Worm (Caenorhabditis elegans): ENCODE results near the gene fkh-4.

Gene fkh-4

DNA sequence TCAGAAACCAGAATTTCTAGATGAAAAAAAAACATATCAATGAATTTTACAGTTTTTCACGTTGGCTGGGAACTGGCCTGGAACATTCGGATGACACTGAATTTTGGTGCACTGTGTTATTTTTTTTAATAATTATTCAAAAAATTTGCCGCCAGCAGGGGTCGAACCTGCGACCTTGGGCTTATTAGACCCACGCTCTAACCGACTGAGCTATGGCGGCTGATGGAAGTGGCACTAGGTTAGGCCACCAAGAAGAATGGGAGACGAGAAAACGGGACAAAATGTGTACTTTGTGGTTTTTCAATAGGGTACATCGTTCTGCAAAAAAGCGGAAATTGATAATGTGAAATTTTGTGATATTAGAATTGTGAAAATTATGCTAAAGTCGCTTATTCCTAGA, 13.7 kb downstream of the fkh-4 start (continued):
- no peak for TF ChIP-seq elt-3 (tag; optimal IDR thresholded peaks at IDR 0.05)
- TF ChIP-seq C34F6.9 (tag; optimal IDR thresholded peaks at IDR 0.05): peak; percentile 7
- no peak for TF ChIP-seq lin-13 (GFP tag; optimal IDR thresholded peaks at IDR 0.05)
- peak; percentile 9 for TF ChIP-seq gmeb-1 (tag; optimal IDR thresholded peaks at IDR 0.05)
- no peak for TF ChIP-seq ama-1 (optimal IDR thresholded peaks at IDR 0.05)
- no peak for TF ChIP-seq skn-1 (tag; optimal IDR thresholded peaks at IDR 0.05)
- TF ChIP-seq fos-1 (tag; optimal IDR thresholded peaks at IDR 0.05): peak; percentile 11
- no peak for TF ChIP-seq nhr-77 (tag; optimal IDR thresholded peaks at IDR 0.05)
- peak; percentile 30 for TF ChIP-seq sma-3 (GFP tag; optimal IDR thresholded peaks at IDR 0.05)
- TF ChIP-seq unc-62 (GFP tag; optimal IDR thresholded peaks at IDR 0.05): no peak
- TF ChIP-seq sem-4 (tag; optimal IDR thresholded peaks at IDR 0.05): no peak
- TF ChIP-seq egl-27 (tag; optimal IDR thresholded peaks at IDR 0.05): no peak
- no peak for TF ChIP-seq nhr-10 (tag; optimal IDR thresholded peaks at IDR 0.05)

DNA sequence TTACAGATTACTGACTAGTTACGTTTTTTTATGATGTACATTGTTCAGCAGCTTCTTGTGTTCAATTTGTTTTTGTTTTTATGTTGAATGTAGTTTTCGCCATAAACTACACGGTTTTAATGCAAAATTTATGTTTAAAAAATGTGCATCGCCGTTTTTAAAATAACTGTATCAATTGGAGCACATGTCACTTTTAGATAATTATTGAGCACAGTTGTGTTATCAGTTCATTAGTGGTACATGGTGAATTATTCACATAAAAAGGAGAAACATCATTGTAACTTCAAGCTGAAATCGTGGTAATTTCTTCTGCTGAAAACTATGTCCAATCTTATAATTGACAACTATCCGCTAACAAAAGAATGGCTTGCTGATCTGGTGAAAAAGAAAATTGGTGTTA, 16.3 kb downstream of the fkh-4 start:
- TF ChIP-seq nhr-21 (tag; optimal IDR thresholded peaks at IDR 0.05) (no peak), peb-1 (tag; optimal IDR thresholded peaks at IDR 0.05) (no peak), nhr-11 (tag; optimal IDR thresholded peaks at IDR 0.05) (no peak), zag-1 (tag; optimal IDR thresholded peaks at IDR 0.05) (no peak), C34F6.9 (tag; optimal IDR thresholded peaks at IDR 0.05) (no peak), crh-2 (tag; optimal IDR thresholded peaks at IDR 0.05) (peak; percentile 0), fos-1 (tag; optimal IDR thresholded peaks at IDR 0.05) (peak; percentile 55), gmeb-1 (tag; optimal IDR thresholded peaks at IDR 0.05) (no peak), elt-1 (tag; optimal IDR thresholded peaks at IDR 0.05) (no peak), mbf-1 (tag; optimal IDR thresholded peaks at IDR 0.05) (no peak), lsy-2 (tag; optimal IDR thresholded peaks at IDR 0.05) (no peak)

DNA sequence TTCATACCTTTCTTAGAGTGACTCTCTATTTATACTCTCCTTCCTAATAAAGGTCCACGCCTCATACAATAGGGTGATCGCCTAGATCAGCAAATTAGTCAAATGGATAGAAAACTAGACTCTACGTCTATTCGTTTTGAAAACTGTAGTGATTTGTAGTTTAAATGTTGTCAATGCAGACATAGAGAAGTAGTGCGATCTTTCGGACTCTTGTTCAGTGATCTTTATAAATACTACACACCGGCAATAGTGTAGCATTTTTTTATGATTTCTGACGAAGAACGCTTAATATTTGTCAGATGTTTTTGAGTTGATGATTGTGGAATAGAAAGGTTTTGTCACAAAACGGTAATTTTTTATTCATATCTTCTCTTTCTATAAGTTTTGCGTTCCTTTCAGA, 17.3 kb downstream of the fkh-4 start:
- TF ChIP-seq sma-9 (GFP tag; optimal IDR thresholded peaks at IDR 0.05) (peak; percentile 10), sma-9 (tag; optimal IDR thresholded peaks at IDR 0.05) (no peak), unc-39 (tag; optimal IDR thresholded peaks at IDR 0.05) (no peak), snpc-4 (tag; optimal IDR thresholded peaks at IDR 0.05) (no peak)

DNA sequence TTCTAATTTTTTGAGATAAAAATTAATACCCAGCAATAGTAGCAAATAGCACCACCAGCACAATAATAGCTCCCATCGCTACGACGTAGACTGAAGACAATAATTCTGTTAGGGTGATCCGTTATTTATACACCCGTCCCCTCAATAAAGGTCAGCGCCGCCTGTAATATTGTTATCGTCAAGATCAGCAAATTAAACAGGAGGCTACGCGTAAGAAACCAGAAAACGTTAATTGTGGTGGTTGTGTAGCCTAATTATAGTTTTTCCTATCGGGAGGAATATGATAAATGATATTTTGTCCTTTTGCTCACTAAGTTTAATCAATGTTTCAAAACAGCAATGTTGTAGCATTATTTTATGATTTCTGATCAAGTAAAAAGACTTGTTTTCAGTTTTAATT, 19.1 kb downstream of the fkh-4 start, which contains the start of the genes cyp-13B1 and C29F7.1:
Gene cyp-13B1 (minus strand): TSS at position 101 of the 400 bp plus-strand sequence.
Gene C29F7.1 (plus strand): TSS at position 394 of the 400 bp plus-strand sequence.
- TF ChIP-seq fos-1 (tag; optimal IDR thresholded peaks at IDR 0.05) (no peak), crh-2 (tag; optimal IDR thresholded peaks at IDR 0.05) (peak; percentile 5), unc-62 (GFP tag; optimal IDR thresholded peaks at IDR 0.05) (no peak), alr-1 (tag; optimal IDR thresholded peaks at IDR 0.05) (no peak), sma-9 (GFP tag; optimal IDR thresholded peaks at IDR 0.05) (peak; percentile 1), sma-9 (tag; optimal IDR thresholded peaks at IDR 0.05) (no peak), ztf-1 (GFP tag; conservative IDR thresholded peaks at IDR 0.05) (no peak), ceh-16 (tag; optimal IDR thresholded peaks at IDR 0.05) (no peak), nhr-12 (tag; optimal IDR thresholded peaks at IDR 0.05) (no peak), nhr-10 (tag; optimal IDR thresholded peaks at IDR 0.05) (no peak), unc-55 (GFP tag; optimal IDR thresholded peaks at IDR 0.05) (no peak)

DNA sequence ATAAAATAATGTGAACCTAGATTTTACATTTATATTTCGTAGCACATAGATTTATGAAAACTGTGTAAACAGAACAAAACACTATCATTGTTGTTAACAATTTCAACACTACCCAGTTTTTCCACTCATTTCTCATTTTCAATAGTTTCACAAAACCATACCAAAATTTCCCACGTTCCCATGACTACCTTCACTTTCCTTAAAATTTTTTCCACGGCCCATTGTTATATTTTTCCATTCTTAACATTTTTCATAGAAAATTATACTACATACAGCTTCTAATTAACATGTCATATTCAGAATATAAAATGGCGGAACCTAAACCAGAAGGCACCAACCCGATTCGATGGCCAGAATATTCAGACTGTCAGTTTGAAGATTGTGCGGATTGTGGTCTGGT, 26.9 kb downstream of the fkh-4 start, which contains the start of gene F02C12.1:
Gene F02C12.1 (plus strand): TSS at position 301 of the 400 bp plus-strand sequence.
- TF ChIP-seq nhr-237 (tag; optimal IDR thresholded peaks at IDR 0.05) (no peak), lsy-2 (tag; optimal IDR thresholded peaks at IDR 0.05) (no peak), nhr-23 (tag; optimal IDR thresholded peaks at IDR 0.05) (no peak), unc-55 (GFP tag; optimal IDR thresholded peaks at IDR 0.05) (no peak), crh-2 (tag; optimal IDR thresholded peaks at IDR 0.05) (no peak), nhr-11 (tag; optimal IDR thresholded peaks at IDR 0.05) (no peak), elt-1 (tag; optimal IDR thresholded peaks at IDR 0.05) (no peak), alr-1 (tag; optimal IDR thresholded peaks at IDR 0.05) (no peak), peb-1 (tag; optimal IDR thresholded peaks at IDR 0.05) (no peak), R02D3.7 (tag; optimal IDR thresholded peaks at IDR 0.05) (no peak), ZK546.5 (tag; optimal IDR thresholded peaks at IDR 0.05) (no peak)

DNA sequence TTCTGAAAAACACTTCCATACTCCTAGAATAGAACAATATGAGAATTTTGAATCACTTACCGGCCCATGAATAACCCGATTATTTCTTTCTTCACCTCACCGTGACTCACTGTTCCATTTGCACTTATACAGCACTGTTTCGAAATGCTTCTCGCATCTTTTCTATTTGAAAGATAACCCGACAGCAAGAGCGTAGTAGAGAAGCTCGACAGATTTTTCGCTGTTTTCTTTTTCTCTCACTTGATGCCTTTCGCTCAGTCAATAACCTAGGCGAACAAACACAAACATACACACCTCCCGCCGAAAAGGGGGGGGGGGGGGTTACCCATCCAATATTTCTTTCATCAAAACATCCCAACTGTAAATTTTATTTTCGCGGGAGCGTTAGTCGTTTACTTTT, 27.3 kb downstream of the fkh-4 start:
- TF ChIP-seq blmp-1 (tag; optimal IDR thresholded peaks at IDR 0.05; ENCODE audit: insufficient read depth) (peak; percentile 10), nhr-25 (tag; optimal IDR thresholded peaks at IDR 0.05) (no peak), C34F6.9 (tag; optimal IDR thresholded peaks at IDR 0.05) (peak; percentile 20), sma-3 (GFP tag; optimal IDR thresholded peaks at IDR 0.05) (peak; percentile 22), mab-5 (tag; optimal IDR thresholded peaks at IDR 0.05) (no peak), F13H6.1 (tag; optimal IDR thresholded peaks at IDR 0.05) (peak; percentile 55), ztf-1 (GFP tag; conservative IDR thresholded peaks at IDR 0.05) (no peak), nhr-129 (tag; optimal IDR thresholded peaks at IDR 0.05) (peak; percentile 45), nhr-10 (tag; optimal IDR thresholded peaks at IDR 0.05) (no peak), sma-9 (GFP tag; optimal IDR thresholded peaks at IDR 0.05) (peak; percentile 49), sma-9 (tag; optimal IDR thresholded peaks at IDR 0.05) (no peak), fos-1 (tag; optimal IDR thresholded peaks at IDR 0.05) (peak; percentile 95), gmeb-1 (tag; optimal IDR thresholded peaks at IDR 0.05) (peak; percentile 0)

Data from whole organism, L2 larva.